Worm (Caenorhabditis elegans) whole organism, L1 larva: Measurements from ENCODE around the gene D1053.4.

Source experiments
- C16A3.4 ChIP-seq: fragments of 150-350 bp; optimal IDR thresholded peaks from 2 replicates; lab custom pipeline; 2014; ENCODE audit warnings: missing biosample characterization, missing genetic modification characterization
- ceh-82 ChIP-seq, 3 experiments: fragments of 150-350 bp in 1 of 3; sonication (generic microtip) in 2 of 3; optimal IDR thresholded peaks; 2 replicates each; lab custom pipeline; 2014 to 2017; ENCODE audit warnings: missing biosample characterization in 3 of 3, missing genetic modification characterization in 3 of 3
- egl-27 ChIP-seq, 2 experiments: fragments of 150-350 bp in 1 of 2; sonication (generic microtip); optimal IDR thresholded peaks; 3 replicates each; lab custom pipeline; 2017 to 2018; ENCODE audit warnings: missing biosample characterization in 2 of 2, missing genetic modification characterization in 2 of 2, missing genetic modification reagents in 2 of 2
- fos-1 ChIP-seq: fragments of 150-350 bp; optimal IDR thresholded peaks from 2 replicates; lab custom pipeline; 2014; ENCODE audit warnings: missing biosample characterization, missing genetic modification characterization
- isw-1 ChIP-seq: fragments of 200-800 bp; sonication (Bioruptor generic); IDR thresholded peaks from 2 replicates; pipeline ENCODE4 v1.3.6; 2022; ENCODE audit warnings: missing genetic modification characterization, missing compliant biosample characterization
- jun-1 ChIP-seq: fragments of 150-350 bp; optimal IDR thresholded peaks from 2 replicates; lab custom pipeline; 2014; ENCODE audit warnings: missing biosample characterization, missing genetic modification reagents, missing genetic modification characterization
- lin-35 ChIP-seq, 2 experiments: fragments of 150-350 bp; optimal IDR thresholded peaks; 2 replicates each; lab custom pipeline; 2014; ENCODE audit warnings: missing biosample characterization in 2 of 2, missing genetic modification characterization in 2 of 2, missing genetic modification reagents in 2 of 2
- mef-2 ChIP-seq: fragments of 150-350 bp; optimal IDR thresholded peaks from 2 replicates; lab custom pipeline; 2014; ENCODE audit warnings: missing biosample characterization, missing genetic modification characterization
- skn-1 ChIP-seq: fragments of 150-350 bp; optimal IDR thresholded peaks from 2 replicates; lab custom pipeline; 2014; ENCODE audit warnings: missing biosample characterization, missing genetic modification characterization
- tlp-1 ChIP-seq: fragments of 150-350 bp; optimal IDR thresholded peaks from 2 replicates; lab custom pipeline; 2014; ENCODE audit warnings: missing biosample characterization, missing genetic modification characterization
- unc-62 ChIP-seq: fragments of 150-350 bp; optimal IDR thresholded peaks from 2 replicates; lab custom pipeline; 2014; ENCODE audit warnings: missing biosample characterization, missing genetic modification reagents, missing genetic modification characterization

- TF ChIP-seq tlp-1 (tag; lab: Kevin White, UChicago), result no peak
- TF ChIP-seq lin-35 (GFP tag; optimal IDR thresholded peaks at IDR 0.05; lab: Kevin White, UChicago), result no peak
- TF ChIP-seq mef-2, result no peak
- TF ChIP-seq ceh-82 (tag; optimal IDR thresholded peaks at IDR 0.05; lab: Kevin White, UChicago), result no peak
- no peak for TF ChIP-seq egl-27 (tag; optimal IDR thresholded peaks at IDR 0.05; lab: Kevin White, UChicago)
- no peak for TF ChIP-seq unc-62 (GFP tag; lab: Kevin White, UChicago)
- TF ChIP-seq fos-1 (tag; lab: Kevin White, UChicago), result no peak
- no peak for TF ChIP-seq jun-1 (tag; lab: Kevin White, UChicago)
- TF ChIP-seq isw-1, result no peak
- no peak for TF ChIP-seq skn-1 (tag; lab: Kevin White, UChicago)
- TF ChIP-seq C16A3.4, result no peak
Measured at ce11 chrX:11675573-11675972, 48.0 kb downstream of the D1053.4 start.
